Fruit fly (Drosophila melanogaster): ENCODE data around the gene spict.

The spict gene

DNA sequence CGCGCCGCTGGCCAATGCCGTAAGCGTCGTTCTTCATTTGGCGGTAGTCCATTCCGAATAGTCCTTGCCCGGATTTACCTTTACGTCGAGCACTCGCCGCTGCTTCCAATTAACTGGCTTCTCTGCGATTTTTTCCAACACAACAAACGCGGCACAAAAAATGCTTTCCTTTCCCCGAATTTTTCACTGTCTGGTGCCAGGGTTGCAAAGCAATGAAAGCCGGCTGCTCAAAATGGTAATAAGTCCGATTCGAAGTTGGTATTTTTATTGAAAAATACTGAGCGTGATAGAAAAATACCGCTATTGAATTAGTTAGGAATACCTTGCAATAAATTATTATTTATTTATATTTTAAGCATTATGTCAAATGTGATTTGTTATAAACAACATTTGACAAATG, 7.7 kb downstream of the spict start (continued):
- no peak for TF ChIP-seq repo (GFP tag; optimal IDR thresholded peaks at IDR 0.05)
- TF ChIP-seq Mrtf (GFP tag; IDR thresholded peaks at IDR 0.05), result no peak
- TF ChIP-seq jumu (GFP tag; optimal IDR thresholded peaks at IDR 0.05), result no peak
- TF ChIP-seq sisA (GFP tag; IDR thresholded peaks at IDR 0.05), result no peak
- TF ChIP-seq CG2678 (tag; optimal IDR thresholded peaks at IDR 0.05), result no peak
- no peak for TF ChIP-seq gce (GFP tag; IDR thresholded peaks at IDR 0.05)
- TF ChIP-seq CG32532 (GFP tag; IDR thresholded peaks at IDR 0.05), result no peak
- no peak for TF ChIP-seq CG17612 (GFP tag; IDR thresholded peaks at IDR 0.05)
- TF ChIP-seq CG34422 (GFP tag; IDR thresholded peaks at IDR 0.05), result peak; percentile 61; the same call in 1 of the 3 replicates
- TF ChIP-seq Dref (GFP tag; IDR thresholded peaks at IDR 0.05), result no peak
- no peak for TF ChIP-seq disco-r (GFP tag; optimal IDR thresholded peaks at IDR 0.05)
- no peak for TF ChIP-seq Xbp1 (GFP tag; optimal IDR thresholded peaks at IDR 0.05)
- peak; percentile 52 for TF ChIP-seq phol (tag; optimal IDR thresholded peaks at IDR 0.05)
- no peak for TF ChIP-seq BtbVII (GFP tag; optimal IDR thresholded peaks at IDR 0.05)
- TF ChIP-seq Awh (GFP tag; IDR thresholded peaks at IDR 0.05), result no peak
- no peak for TF ChIP-seq CG15011 (GFP tag; optimal IDR thresholded peaks at IDR 0.05)
- TF ChIP-seq Rx (GFP tag; IDR thresholded peaks at IDR 0.05), result no peak
- no peak for TF ChIP-seq CG3407 (GFP tag; optimal IDR thresholded peaks at IDR 0.05)
- TF ChIP-seq NFAT (GFP tag; IDR thresholded peaks at IDR 0.05), result no peak
- TF ChIP-seq gt (GFP tag; IDR thresholded peaks at IDR 0.05), result no peak
- TF ChIP-seq CG11456 (GFP tag; IDR thresholded peaks at IDR 0.05), result no peak
- TF ChIP-seq pan (optimal IDR thresholded peaks at IDR 0.05), result no peak
- no peak for TF ChIP-seq pan (GFP tag; optimal IDR thresholded peaks at IDR 0.05 in 1 of 2, IDR thresholded peaks at IDR 0.05 in 1 of 2)
- no peak for TF ChIP-seq amos (GFP tag; IDR thresholded peaks at IDR 0.05; ENCODE audit: partially characterized antibody)
- TF ChIP-seq Sry-δ (GFP tag; optimal IDR thresholded peaks at IDR 0.05), result peak; percentile 6
- no peak for TF ChIP-seq zf30C (GFP tag; optimal IDR thresholded peaks at IDR 0.05)
- TF ChIP-seq cwo (GFP tag; optimal IDR thresholded peaks at IDR 0.05), result no peak
- no peak for TF ChIP-seq Oaz (GFP tag; IDR thresholded peaks at IDR 0.05)
- TF ChIP-seq Bgb (GFP tag; IDR thresholded peaks at IDR 0.05; ENCODE audit: partially characterized antibody), result no peak
- TF ChIP-seq CG8290 (GFP tag; optimal IDR thresholded peaks at IDR 0.05), result no peak
- no peak for TF ChIP-seq CG8290 (tag; optimal IDR thresholded peaks at IDR 0.05)
- no peak for TF ChIP-seq CG15479 (GFP tag; optimal IDR thresholded peaks at IDR 0.05)
- TF ChIP-seq Hmx (GFP tag; optimal IDR thresholded peaks at IDR 0.05), result no peak
- no peak for TF ChIP-seq CG7987 (GFP tag; optimal IDR thresholded peaks at IDR 0.05)
- no peak for TF ChIP-seq ATbp (GFP tag; optimal IDR thresholded peaks at IDR 0.05)
- TF ChIP-seq CG17912 (GFP tag; optimal IDR thresholded peaks at IDR 0.05), result no peak
- TF ChIP-seq ap (GFP tag; IDR thresholded peaks at IDR 0.05), result no peak
- no peak for TF ChIP-seq chinmo (GFP tag; IDR thresholded peaks at IDR 0.05; ENCODE audit: partially characterized antibody)
- TF ChIP-seq lmd (GFP tag; IDR thresholded peaks at IDR 0.05), result no peak
- TF ChIP-seq dpn (GFP tag; optimal IDR thresholded peaks at IDR 0.05), result peak in 1 of 2 experiments; percentile 18
- TF ChIP-seq CG12236 (GFP tag; optimal IDR thresholded peaks at IDR 0.05), result no peak
- peak; percentile 2 for TF ChIP-seq dm (GFP tag; optimal IDR thresholded peaks at IDR 0.05)
- TF ChIP-seq CG8924 (tag; optimal IDR thresholded peaks at IDR 0.05), result no peak
- no peak for TF ChIP-seq CG11247 (GFP tag; IDR thresholded peaks at IDR 0.05)
- TF ChIP-seq sd (tag; optimal IDR thresholded peaks at IDR 0.05), result no peak
- no peak for TF ChIP-seq CG6175 (GFP tag; IDR thresholded peaks at IDR 0.05)
- no peak for TF ChIP-seq CG12744 (GFP tag; optimal IDR thresholded peaks at IDR 0.05)
- TF ChIP-seq pb (GFP tag; optimal IDR thresholded peaks at IDR 0.05), result no peak
- no peak for TF ChIP-seq gcm2 (GFP tag; optimal IDR thresholded peaks at IDR 0.05)
- no peak for TF ChIP-seq CG1024 (GFP tag; IDR thresholded peaks at IDR 0.05)
- no peak for TF ChIP-seq CG18262 (tag; optimal IDR thresholded peaks at IDR 0.05)
- TF ChIP-seq Ets65A (GFP tag), result no peak
- no peak for TF ChIP-seq CG32772 (GFP tag; IDR thresholded peaks at IDR 0.05)
- peak; percentile 52 for TF ChIP-seq CG17829 (tag; optimal IDR thresholded peaks at IDR 0.05)
